Worm (Caenorhabditis elegans): Measurements from ENCODE around the gene tag-77.

Gene tag-77

ce11 chrIV:8535946-8536345 is 25.6 kb upstream of the tag-77 start:
- no peak for TF ChIP-seq nhr-10 (tag; optimal IDR thresholded peaks at IDR 0.05)
- no peak for TF ChIP-seq sem-4 (tag; optimal IDR thresholded peaks at IDR 0.05)
- peak; percentile 45 for TF ChIP-seq ama-1 (optimal IDR thresholded peaks at IDR 0.05)
- no peak for TF ChIP-seq nhr-12 (tag; optimal IDR thresholded peaks at IDR 0.05)
- TF ChIP-seq aly-2 (tag; optimal IDR thresholded peaks at IDR 0.05), result no peak
- TF ChIP-seq nhr-129 (tag; optimal IDR thresholded peaks at IDR 0.05), result peak; percentile 5
- no peak for TF ChIP-seq ztf-1 (GFP tag; conservative IDR thresholded peaks at IDR 0.05)
- TF ChIP-seq sma-9 (GFP tag; optimal IDR thresholded peaks at IDR 0.05), result peak; percentile 30
- TF ChIP-seq sma-9 (tag; optimal IDR thresholded peaks at IDR 0.05), result no peak
- TF ChIP-seq lin-39 (tag; optimal IDR thresholded peaks at IDR 0.05), result no peak

- no peak for TF ChIP-seq skn-1 (tag; optimal IDR thresholded peaks at IDR 0.05)
- peak; percentile 62 for TF ChIP-seq nhr-21 (tag; optimal IDR thresholded peaks at IDR 0.05)
- peak; percentile 0 for TF ChIP-seq C34F6.9 (tag; optimal IDR thresholded peaks at IDR 0.05)
- TF ChIP-seq mbf-1 (tag; optimal IDR thresholded peaks at IDR 0.05), result no peak
- TF ChIP-seq mdl-1 (tag; optimal IDR thresholded peaks at IDR 0.05), result peak; percentile 36 to 69
- TF ChIP-seq sma-3 (GFP tag; optimal IDR thresholded peaks at IDR 0.05), result peak; percentile 76
- no peak for TF ChIP-seq lin-11 (tag; optimal IDR thresholded peaks at IDR 0.05)
- peak; percentile 21 for TF ChIP-seq snpc-4 (tag; optimal IDR thresholded peaks at IDR 0.05)
- no peak for TF ChIP-seq nhr-10 (tag; optimal IDR thresholded peaks at IDR 0.05)
- peak; percentile 80 for TF ChIP-seq ama-1 (optimal IDR thresholded peaks at IDR 0.05)
- TF ChIP-seq ztf-4 (tag; optimal IDR thresholded peaks at IDR 0.05), result no peak
- TF ChIP-seq nhr-23 (tag; optimal IDR thresholded peaks at IDR 0.05), result no peak
- peak; percentile 40 for TF ChIP-seq lin-13 (GFP tag; optimal IDR thresholded peaks at IDR 0.05)
- no peak for TF ChIP-seq nhr-237 (tag; optimal IDR thresholded peaks at IDR 0.05)
- no peak for TF ChIP-seq nhr-11 (tag; optimal IDR thresholded peaks at IDR 0.05)
- no peak for TF ChIP-seq ztf-1 (GFP tag; conservative IDR thresholded peaks at IDR 0.05)
- TF ChIP-seq elt-3 (tag; optimal IDR thresholded peaks at IDR 0.05), result no peak
- no peak for TF ChIP-seq ceh-16 (tag; optimal IDR thresholded peaks at IDR 0.05)
- TF ChIP-seq ceh-82 (tag; optimal IDR thresholded peaks at IDR 0.05), result no peak
- TF ChIP-seq unc-55 (GFP tag; optimal IDR thresholded peaks at IDR 0.05), result no peak
- TF ChIP-seq ZK546.5 (tag; optimal IDR thresholded peaks at IDR 0.05), result no peak
- no peak for TF ChIP-seq alr-1 (tag; optimal IDR thresholded peaks at IDR 0.05)
- TF ChIP-seq nhr-12 (tag; optimal IDR thresholded peaks at IDR 0.05), result no peak
- TF ChIP-seq gmeb-1 (tag; optimal IDR thresholded peaks at IDR 0.05), result no peak
- TF ChIP-seq dmd-4 (tag; optimal IDR thresholded peaks at IDR 0.05), result no peak
- TF ChIP-seq zag-1 (tag; optimal IDR thresholded peaks at IDR 0.05), result no peak
- no peak for TF ChIP-seq unc-62 (GFP tag; optimal IDR thresholded peaks at IDR 0.05)
- TF ChIP-seq lin-39 (tag; optimal IDR thresholded peaks at IDR 0.05), result no peak
- TF ChIP-seq sem-4 (tag; optimal IDR thresholded peaks at IDR 0.05), result no peak
- TF ChIP-seq Y55F3AM.14 (GFP tag; optimal IDR thresholded peaks at IDR 0.05), result peak; percentile 43
- TF ChIP-seq elt-1 (tag; optimal IDR thresholded peaks at IDR 0.05), result no peak
- peak; percentile 67 for TF ChIP-seq nhr-25 (tag; optimal IDR thresholded peaks at IDR 0.05)
- TF ChIP-seq nhr-77 (tag; optimal IDR thresholded peaks at IDR 0.05), result no peak
- no peak for TF ChIP-seq peb-1 (tag; optimal IDR thresholded peaks at IDR 0.05)
- TF ChIP-seq aly-2 (tag; optimal IDR thresholded peaks at IDR 0.05), result no peak
- no peak for TF ChIP-seq R02D3.7 (tag; optimal IDR thresholded peaks at IDR 0.05)
- peak; percentile 68 for TF ChIP-seq F13H6.1 (tag; optimal IDR thresholded peaks at IDR 0.05)
- peak; percentile 34 for TF ChIP-seq nhr-6 (tag; optimal IDR thresholded peaks at IDR 0.05)
- TF ChIP-seq fos-1 (tag; optimal IDR thresholded peaks at IDR 0.05), result peak; percentile 75
- TF ChIP-seq unc-39 (tag; optimal IDR thresholded peaks at IDR 0.05), result no peak
- TF ChIP-seq egl-27 (tag; optimal IDR thresholded peaks at IDR 0.05), result no peak
- no peak for TF ChIP-seq mab-5 (tag; optimal IDR thresholded peaks at IDR 0.05)
- peak; percentile 76 for TF ChIP-seq blmp-1 (tag; optimal IDR thresholded peaks at IDR 0.05; ENCODE audit: insufficient read depth)
- no peak for TF ChIP-seq ztf-11 (tag; optimal IDR thresholded peaks at IDR 0.05)
- TF ChIP-seq lsy-2 (tag; optimal IDR thresholded peaks at IDR 0.05), result peak in 1 of 2 experiments; percentile 75
- peak; percentile 86 for TF ChIP-seq sma-9 (GFP tag; optimal IDR thresholded peaks at IDR 0.05)
- no peak for TF ChIP-seq sma-9 (tag; optimal IDR thresholded peaks at IDR 0.05)
- peak; percentile 80 for TF ChIP-seq nhr-129 (tag; optimal IDR thresholded peaks at IDR 0.05)
- peak; percentile 72 for TF ChIP-seq crh-2 (tag; optimal IDR thresholded peaks at IDR 0.05)
Measured at ce11 chrIV:8534997-8535414, 24.7 kb upstream of the tag-77 start.

Data from whole organism, L2 larva.